Fruit fly (Drosophila melanogaster) whole organism, embryonic: ENCODE data around the gene CG9316.
A peak's percentile ranks its signal among the peaks of the same experiment; 100 is the strongest.

Experiments used
- BEAF-32 ChIP-seq: fragments of 200-800 bp; sonication (Bioruptor generic); optimal IDR thresholded peaks from 3 replicates; lab custom pipeline; 2017; ENCODE audit warnings: missing biosample characterization, missing genetic modification characterization, mild to moderate bottlenecking, moderate library complexity, missing genetic modification reagents
- Blimp-1 ChIP-seq: fragments of 200-800 bp; sonication (Bioruptor generic); optimal IDR thresholded peaks from 3 replicates; lab custom pipeline; 2018; ENCODE audit warnings: missing biosample characterization, missing genetic modification characterization, mild to moderate bottlenecking, moderate library complexity, missing genetic modification reagents
- CG10274 ChIP-seq: fragments of 200-800 bp; sonication (Bioruptor generic); optimal IDR thresholded peaks from 3 replicates; lab custom pipeline; 2017; ENCODE audit warnings: missing biosample characterization, mild to moderate bottlenecking, missing genetic modification characterization
- CG10654 ChIP-seq: fragments of 200-800 bp; sonication (Bioruptor generic); optimal IDR thresholded peaks from 2 replicates; lab custom pipeline; 2016; ENCODE audit warnings: missing biosample characterization, missing genetic modification characterization
- CG11093 ChIP-seq: fragments of 200-800 bp; sonication (Bioruptor generic); IDR thresholded peaks from 3 replicates; pipeline ENCODE4 v1.3.6; 2022; ENCODE audit warnings: missing biosample characterization, missing genetic modification characterization
- CG11560 ChIP-seq: fragments of 200-800 bp; sonication (Bioruptor generic); IDR thresholded peaks from 3 replicates; pipeline ENCODE4 v1.3.6; 2022; ENCODE audit warnings: missing biosample characterization, missing genetic modification characterization
- CG12769 ChIP-seq: fragments of 200-800 bp; sonication (Bioruptor generic); optimal IDR thresholded peaks from 2 replicates; lab custom pipeline; 2019; ENCODE audit warnings: missing biosample characterization, mild to moderate bottlenecking, missing genetic modification characterization, moderate library complexity
- CG13424 ChIP-seq: fragments of 200-800 bp; sonication (Bioruptor generic); optimal IDR thresholded peaks from 2 replicates; lab custom pipeline; 2019; ENCODE audit warnings: missing biosample characterization, mild to moderate bottlenecking, missing genetic modification characterization, moderate library complexity
- CG14667 ChIP-seq: fragments of 200-800 bp; sonication (Bioruptor generic); IDR thresholded peaks from 2 replicates; pipeline ENCODE4 v1.3.6; 2022; ENCODE audit warnings: missing biosample characterization, missing genetic modification characterization
- CG15011 ChIP-seq: fragments of 200-800 bp; sonication (Bioruptor generic); optimal IDR thresholded peaks from 3 replicates; lab custom pipeline; 2018; ENCODE audit warnings: missing biosample characterization, mild to moderate bottlenecking, missing genetic modification characterization
- CG15269 ChIP-seq: fragments of 200-800 bp; sonication (Bioruptor generic); optimal IDR thresholded peaks from 2 replicates; lab custom pipeline; 2018; ENCODE audit warnings: missing biosample characterization, mild to moderate bottlenecking, missing genetic modification characterization, moderate library complexity
- CG15514 ChIP-seq: fragments of 200-800 bp; sonication (Bioruptor generic); optimal IDR thresholded peaks from 3 replicates; lab custom pipeline; 2017; ENCODE audit warnings: missing biosample characterization, missing genetic modification characterization, mild to moderate bottlenecking, moderate library complexity, missing genetic modification reagents
- CG2199 ChIP-seq: fragments of 200-800 bp; sonication (Bioruptor generic); IDR thresholded peaks from 3 replicates; pipeline ENCODE4 v1.3.6; 2022; ENCODE audit warnings: missing biosample characterization, missing genetic modification characterization
- CG2678 ChIP-seq: fragments of 200-800 bp; sonication (Bioruptor generic); optimal IDR thresholded peaks from 3 replicates; lab custom pipeline; 2019; ENCODE audit warnings: missing biosample characterization, mild to moderate bottlenecking, missing genetic modification characterization, moderate library complexity
- CG3407 ChIP-seq: fragments of 200-800 bp; sonication (Bioruptor generic); optimal IDR thresholded peaks from 2 replicates; lab custom pipeline; 2018; ENCODE audit warnings: missing biosample characterization, mild to moderate bottlenecking, missing genetic modification characterization
- CG4328 ChIP-seq: fragments of 200-800 bp; sonication (Bioruptor generic); optimal IDR thresholded peaks from 3 replicates; lab custom pipeline; 2017; ENCODE audit warnings: missing biosample characterization, missing genetic modification reagents, missing genetic modification characterization
- CG43689 ChIP-seq: fragments of 200-800 bp; sonication (Bioruptor generic); IDR thresholded peaks from 2 replicates; pipeline ENCODE4 v1.3.6; 2022; ENCODE audit warnings: missing biosample characterization, missing genetic modification characterization
- CG6175 ChIP-seq: fragments of 200-800 bp; sonication (Bioruptor generic); IDR thresholded peaks from 3 replicates; pipeline ENCODE4 v1.3.6; 2022; ENCODE audit warnings: missing biosample characterization, missing genetic modification characterization
- CG6254 ChIP-seq: fragments of 200-800 bp; sonication (Bioruptor generic); optimal IDR thresholded peaks from 3 replicates; lab custom pipeline; 2017; ENCODE audit warnings: mild to moderate bottlenecking, missing biosample characterization, missing genetic modification reagents, missing genetic modification characterization
- CG7928 ChIP-seq: fragments of 200-800 bp; sonication (Bioruptor generic); optimal IDR thresholded peaks from 2 replicates; lab custom pipeline; 2017; ENCODE audit warnings: missing biosample characterization, mild to moderate bottlenecking, missing genetic modification characterization
- CG8290 ChIP-seq, 3 experiments: fragments of 200-800 bp; sonication (Bioruptor generic); optimal IDR thresholded peaks; 2 replicates each; lab custom pipeline; 2016 to 2019; ENCODE audit warnings: missing biosample characterization in 3 of 3, missing genetic modification characterization in 3 of 3, mild to moderate bottlenecking in 2 of 3, moderate library complexity in 1 of 3
- CG8765 ChIP-seq: fragments of 200-800 bp; sonication (Bioruptor generic); IDR thresholded peaks from 2 replicates; pipeline ENCODE4 v1.3.6; 2022; ENCODE audit warnings: missing biosample characterization, missing genetic modification characterization
- CG9215 ChIP-seq: fragments of 200-800 bp; sonication (Bioruptor generic); IDR thresholded peaks from 2 replicates; pipeline ENCODE4 v1.3.6; 2022; ENCODE audit warnings: missing biosample characterization, missing genetic modification characterization
- Chrac-16 ChIP-seq: fragments of 200-800 bp; sonication (Bioruptor generic); optimal IDR thresholded peaks from 3 replicates; lab custom pipeline; 2016; ENCODE audit warnings: missing biosample characterization, missing genetic modification characterization
- Deaf1 ChIP-seq: fragments of 200-800 bp; optimal IDR thresholded peaks from 3 replicates; lab custom pipeline; 2019; ENCODE audit warnings: missing biosample characterization, mild to moderate bottlenecking, missing genetic modification characterization, moderate library complexity
- Dfd ChIP-seq, 2 experiments: fragments of >200 bp; optimal IDR thresholded peaks; 2 replicates each; lab custom pipeline; 2017; ENCODE audit warnings: missing biosample characterization in 2 of 2, missing genetic modification characterization in 2 of 2
- Hr78 ChIP-seq, 2 experiments: fragments of 200-800 bp in 1 of 2; fragments of >200 bp in 1 of 2; sonication (Bioruptor generic) in 1 of 2; optimal IDR thresholded peaks; 2 replicates each; lab custom pipeline; 2017 to 2019; ENCODE audit warnings: missing biosample characterization in 2 of 2, missing genetic modification characterization in 2 of 2, mild to moderate bottlenecking in 1 of 2, moderate library complexity in 1 of 2
- Lim3 ChIP-seq: fragments of 200-800 bp; sonication (Bioruptor generic); IDR thresholded peaks from 2 replicates; pipeline ENCODE4 v1.3.6; 2022; ENCODE audit warnings: missing biosample characterization, missing genetic modification characterization
- Neu2 ChIP-seq: fragments of 200-800 bp; sonication (Bioruptor generic); optimal IDR thresholded peaks from 3 replicates; lab custom pipeline; 2016; ENCODE audit warnings: missing biosample characterization, missing genetic modification characterization, borderline replicate concordance
- Opbp ChIP-seq: fragments of 200-800 bp; sonication (Bioruptor generic); IDR thresholded peaks from 3 replicates; pipeline ENCODE4 v1.3.6; 2022; ENCODE audit warnings: missing biosample characterization, missing genetic modification characterization; ENCODE audit not compliant: partially characterized antibody
- Optix ChIP-seq: fragments of 200-800 bp; sonication (Bioruptor generic); IDR thresholded peaks from 3 replicates; pipeline ENCODE4 v1.3.6; 2022; ENCODE audit warnings: missing biosample characterization, missing genetic modification characterization
- Side ChIP-seq: fragments of 200-800 bp; sonication (Bioruptor generic); optimal IDR thresholded peaks from 2 replicates; lab custom pipeline; 2016; ENCODE audit warnings: missing biosample characterization, missing genetic modification characterization
- Taf1 ChIP-seq: fragments of 200-800 bp; sonication (Bioruptor generic); IDR thresholded peaks from 2 replicates; pipeline ENCODE4 v1.3.6; 2022; ENCODE audit warnings: missing biosample characterization, missing genetic modification characterization
- Vsx1 ChIP-seq: fragments of 200-800 bp; sonication (Bioruptor generic); optimal IDR thresholded peaks from 2 replicates; lab custom pipeline; 2017; ENCODE audit warnings: missing biosample characterization, mild to moderate bottlenecking, missing genetic modification characterization, missing genetic modification reagents
- aop ChIP-seq: fragments of 200-800 bp; sonication (Bioruptor generic); IDR thresholded peaks from 2 replicates; pipeline ENCODE4 v1.3.6; 2022; ENCODE audit warnings: missing biosample characterization, missing genetic modification characterization
- ato ChIP-seq: fragments of 200-800 bp; sonication (Bioruptor generic); IDR thresholded peaks from 2 replicates; pipeline ENCODE4 v1.3.6; 2022; ENCODE audit warnings: missing biosample characterization, missing genetic modification characterization; ENCODE audit not compliant: partially characterized antibody
- corto ChIP-seq: fragments of 200-800 bp; sonication (Bioruptor generic); optimal IDR thresholded peaks from 2 replicates; lab custom pipeline; 2016; ENCODE audit warnings: missing biosample characterization, mild to moderate bottlenecking, missing genetic modification characterization, moderate library complexity
- crp ChIP-seq, 2 experiments: fragments of 200-800 bp; sonication (Bioruptor generic); optimal IDR thresholded peaks; 2 replicates in 1 of 2; 3 replicates in 1 of 2; lab custom pipeline; 2017; ENCODE audit warnings: missing biosample characterization in 2 of 2, missing genetic modification characterization in 2 of 2, mild to moderate bottlenecking in 1 of 2, moderate library complexity in 1 of 2
- fd102C ChIP-seq: fragments of 200-800 bp; sonication (Bioruptor generic); optimal IDR thresholded peaks from 2 replicates; lab custom pipeline; 2018; ENCODE audit warnings: missing biosample characterization, mild to moderate bottlenecking, missing genetic modification characterization, moderate library complexity
- fu2 ChIP-seq: fragments of 200-800 bp; sonication (Bioruptor generic); optimal IDR thresholded peaks from 2 replicates; lab custom pipeline; 2016; ENCODE audit warnings: missing biosample characterization, missing genetic modification characterization
- jumu ChIP-seq: fragments of 200-800 bp; sonication (Bioruptor generic); optimal IDR thresholded peaks from 3 replicates; lab custom pipeline; 2016; ENCODE audit warnings: missing biosample characterization, missing genetic modification characterization
- lola ChIP-seq, 3 experiments: fragments of >200 bp in 2 of 3; fragments of 200-800 bp in 1 of 3; sonication (Bioruptor generic) in 1 of 3; optimal IDR thresholded peaks; 2 replicates each; lab custom pipeline; 2017 to 2019; ENCODE audit warnings: missing biosample characterization in 3 of 3, missing genetic modification characterization in 3 of 3, mild to moderate bottlenecking in 1 of 3, moderate library complexity in 1 of 3
- pum ChIP-seq: fragments of 200-800 bp; sonication (Bioruptor generic); optimal IDR thresholded peaks from 2 replicates; lab custom pipeline; 2016; ENCODE audit warnings: missing biosample characterization, missing genetic modification characterization
- salm ChIP-seq: fragments of 200-800 bp; sonication (Bioruptor generic); optimal IDR thresholded peaks from 2 replicates; lab custom pipeline; 2018; ENCODE audit warnings: missing biosample characterization, mild to moderate bottlenecking, missing genetic modification characterization
- shn ChIP-seq: fragments of 200-800 bp; sonication (Bioruptor generic); optimal IDR thresholded peaks from 3 replicates; lab custom pipeline; 2016; ENCODE audit warnings: missing biosample characterization, missing genetic modification characterization
- sima ChIP-seq: fragments of 200-800 bp; sonication (Bioruptor generic); optimal IDR thresholded peaks from 2 replicates; lab custom pipeline; 2016; ENCODE audit warnings: missing biosample characterization, missing genetic modification characterization
- sisA ChIP-seq: fragments of 200-800 bp; sonication (Bioruptor generic); IDR thresholded peaks from 2 replicates; pipeline ENCODE4 v1.3.6; 2022; ENCODE audit warnings: missing biosample characterization, missing genetic modification characterization
- sob ChIP-seq: fragments of 200-800 bp; sonication (Bioruptor generic); IDR thresholded peaks from 2 replicates; pipeline ENCODE4 v1.3.6; 2022; ENCODE audit warnings: missing biosample characterization, missing genetic modification characterization
- stwl ChIP-seq: fragments of 200-800 bp; sonication (Bioruptor generic); optimal IDR thresholded peaks from 3 replicates; lab custom pipeline; 2018; ENCODE audit warnings: missing biosample characterization, mild to moderate bottlenecking, missing genetic modification characterization, moderate library complexity
- vvl ChIP-seq: fragments of 200-800 bp; sonication (Bioruptor generic); IDR thresholded peaks from 2 replicates; pipeline ENCODE4 v1.3.6; 2022; ENCODE audit warnings: missing biosample characterization, missing genetic modification characterization

Gene CG9316

dm6 chr2L:20716077-20716476 lies 10.3 kb downstream of the CG9316 start (continued):
- TF ChIP-seq CG3407 (GFP tag; lab: Kevin White, UChicago) (peak; percentile 16), CG8765 (GFP tag; lab: Robert Waterston, UW) (no peak), CG43689 (GFP tag; lab: Robert Waterston, UW) (no peak), CG4328 (GFP tag; lab: Kevin White, UChicago) (no peak), lola (GFP tag; optimal IDR thresholded peaks at IDR 0.05; lab: Kevin White, UChicago) (peak in 1 of 3 experiments; percentile 44), fu2 (GFP tag; lab: Kevin White, UChicago) (no peak), CG11560 (tag; lab: Robert Waterston, UW) (no peak), CG10654 (no peak), CG15269 (tag; lab: Kevin White, UChicago) (peak; percentile 22), sisA (GFP tag; lab: Robert Waterston, UW) (no peak), CG13424 (tag; lab: Kevin White, UChicago) (no peak), BEAF-32 (no peak), Vsx1 (no peak), fd102C (GFP tag; lab: Kevin White, UChicago) (no peak), Neu2 (GFP tag; lab: Kevin White, UChicago) (no peak), Taf1 (GFP tag; lab: Robert Waterston, UW) (no peak), Blimp-1 (peak; percentile 100), ato (GFP tag; lab: Robert Waterston, UW) (no peak), sob (GFP tag; lab: Robert Waterston, UW) (no peak), Dfd (GFP tag; optimal IDR thresholded peaks at IDR 0.05; lab: Kevin White, UChicago) (no peak), aop (GFP tag; lab: Robert Waterston, UW) (no peak), stwl (tag; lab: Kevin White, UChicago) (no peak), CG6175 (no peak), CG9215 (GFP tag; lab: Robert Waterston, UW) (no peak), pum (GFP tag; lab: Kevin White, UChicago) (no peak), CG2199 (no peak), CG14667 (no peak), corto (no peak), CG15011 (GFP tag; lab: Kevin White, UChicago) (no peak), Opbp (no peak), Optix (GFP tag; lab: Robert Waterston, UW) (0 out of 3 replicates have a peak, but pooled peaks have one; percentile 18), CG8290 (GFP tag; optimal IDR thresholded peaks at IDR 0.05; lab: Kevin White, UChicago) (no peak), CG8290 (tag; optimal IDR thresholded peaks at IDR 0.05; lab: Kevin White, UChicago) (peak; percentile 6 to 86), Hr78 (GFP tag; optimal IDR thresholded peaks at IDR 0.05; lab: Kevin White, UChicago) (peak in 1 of 2 experiments; percentile 44), shn (GFP tag; lab: Kevin White, UChicago) (no peak), sima (GFP tag; lab: Kevin White, UChicago) (no peak), vvl (GFP tag; lab: Robert Waterston, UW) (0 out of 2 replicates have a peak, but pooled peaks have one; percentile 22), CG7928 (no peak), Side (GFP tag; lab: Kevin White, UChicago) (no peak), CG12769 (tag; lab: Kevin White, UChicago) (peak; percentile 69), CG11093 (GFP tag; lab: Robert Waterston, UW) (no peak), jumu (no peak), crp (GFP tag; optimal IDR thresholded peaks at IDR 0.05; lab: Kevin White, UChicago) (no peak), Lim3 (no peak), CG6254 (peak; percentile 41), CG10274 (GFP tag; lab: Kevin White, UChicago) (no peak), Chrac-16 (GFP tag; lab: Kevin White, UChicago) (no peak), Deaf1 (tag; lab: Kevin White, UChicago) (peak; percentile 99), CG2678 (peak; percentile 16), CG15514 (GFP tag; lab: Kevin White, UChicago) (no peak), salm (tag; lab: Kevin White, UChicago) (no peak)
